Worm (Caenorhabditis elegans) whole organism, dauer: ENCODE measurements around the gene sre-21.

ENCODE experiments used
- unc-62 ChIP-seq: sonication (generic microtip); optimal IDR thresholded peaks from 2 replicates; lab custom pipeline; 2017; ENCODE audit warnings: missing biosample characterization, missing genetic modification reagents, missing genetic modification characterization

The sre-21 gene

DNA sequence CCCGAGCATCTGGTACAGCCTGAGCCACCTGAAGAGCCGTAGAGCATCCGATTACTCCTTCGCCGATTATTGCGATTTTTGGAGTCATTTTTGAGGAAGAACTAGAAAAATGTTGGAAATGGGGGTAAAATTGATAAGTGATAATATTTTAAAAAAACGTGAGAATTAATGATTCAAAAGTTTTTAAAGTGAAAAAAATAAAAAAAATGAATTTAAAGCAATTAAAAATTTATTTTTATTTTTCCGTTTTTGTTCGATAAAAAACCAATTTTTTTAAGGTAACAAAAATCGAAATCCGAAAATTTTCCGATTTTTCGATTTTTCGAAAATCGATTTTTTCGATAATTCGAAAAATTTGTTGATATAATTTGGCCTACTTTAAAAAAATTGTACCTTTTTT lies 4.1 kb upstream of the sre-21 start, which contains the start of gene ddo-1:
ddo-1 (minus strand) TSS at position 101 of the 400 bp plus-strand sequence.
- no peak for TF ChIP-seq unc-62

DNA sequence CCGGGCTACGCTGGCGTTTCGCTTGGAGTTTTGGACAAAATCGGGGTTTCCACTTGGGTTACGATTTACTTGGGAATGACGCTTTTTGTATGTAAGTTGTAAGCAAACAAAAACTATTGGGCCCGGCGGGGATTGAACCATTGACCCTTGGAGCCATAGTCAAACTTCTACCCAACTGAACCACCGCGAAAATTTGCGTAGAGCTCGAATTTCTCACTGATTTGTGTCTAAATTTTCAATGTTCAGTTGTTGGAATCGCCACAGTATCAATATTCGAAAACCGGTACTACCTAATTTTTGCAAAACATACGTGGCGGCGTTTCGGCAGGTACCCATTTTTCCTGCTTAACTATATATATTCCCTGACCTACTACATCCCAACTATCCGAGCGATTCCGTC lies 5.2 kb downstream of the sre-21 start:
- TF ChIP-seq unc-62 = no peak

DNA sequence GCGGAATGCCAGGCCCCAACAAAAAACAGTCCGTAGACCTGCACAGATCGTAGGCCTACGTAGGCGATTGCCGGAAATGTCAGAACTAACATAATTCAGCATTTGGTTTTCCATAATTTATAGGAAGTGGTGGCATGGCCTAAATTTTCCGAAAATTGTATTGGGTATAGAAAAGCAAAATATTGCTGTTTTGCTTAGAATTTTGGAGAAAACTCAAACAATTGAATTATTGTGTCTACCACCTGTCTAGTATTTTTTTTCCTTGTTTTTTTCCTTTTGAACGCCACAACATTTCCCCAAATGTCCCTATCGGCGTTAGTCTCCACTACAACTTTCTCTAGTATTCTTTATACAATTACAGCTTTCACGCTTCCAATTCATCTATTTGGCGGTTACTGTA lies 5.8 kb downstream of the sre-21 start, which contains the start of gene srh-284:
srh-284 (plus strand) TSS at position 301 of the 400 bp plus-strand sequence.
- no peak for TF ChIP-seq unc-62

DNA sequence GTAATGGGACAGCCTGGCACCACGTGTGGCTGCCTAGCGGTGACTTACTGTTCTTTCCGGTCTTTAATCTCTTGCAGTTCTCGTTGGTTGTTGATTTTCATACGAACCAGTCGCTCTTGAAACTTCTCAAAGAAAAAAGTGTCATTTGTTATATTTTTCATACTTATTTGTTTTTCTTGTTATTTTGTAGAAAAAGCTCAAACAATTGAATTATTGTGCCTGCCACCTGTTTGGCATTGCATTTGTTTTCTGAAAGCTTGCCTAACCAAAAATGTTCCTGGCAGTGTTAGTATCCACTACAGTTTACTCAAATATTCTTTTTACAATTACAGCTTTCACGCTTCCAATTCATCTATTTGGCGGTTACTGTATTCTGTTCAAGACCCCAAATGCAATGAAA lies 7.9 kb downstream of the sre-21 start, which contains the start of the genes C47A10.16 and srh-283:
C47A10.16 (minus strand) TSS at position 101 of the 400 bp plus-strand sequence.
srh-283 (plus strand) TSS at position 272 of the 400 bp plus-strand sequence.
- TF ChIP-seq unc-62 = no peak

DNA sequence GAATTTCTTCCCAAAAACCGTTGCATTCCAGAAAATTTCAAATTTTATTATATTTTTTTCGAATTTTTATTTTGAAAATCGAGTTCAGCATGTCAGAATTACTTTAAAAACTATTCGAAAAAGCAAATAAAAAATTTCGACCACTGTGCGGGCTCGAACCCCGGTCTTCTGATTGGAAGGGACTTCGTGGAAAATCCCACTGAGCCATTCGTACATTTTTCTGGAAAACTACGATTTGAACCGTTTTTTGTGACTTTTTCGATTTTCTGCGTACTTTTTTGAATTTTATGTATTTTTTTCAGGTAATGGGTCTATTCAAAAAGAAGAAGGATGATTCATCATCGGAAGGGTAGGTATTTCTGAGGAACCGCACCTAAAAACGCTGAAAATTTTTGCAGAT lies 17.4 kb downstream of the sre-21 start, which contains the start of gene pgp-9:
pgp-9 (plus strand) TSS at position 301 of the 400 bp plus-strand sequence.
- no peak for TF ChIP-seq unc-62

DNA sequence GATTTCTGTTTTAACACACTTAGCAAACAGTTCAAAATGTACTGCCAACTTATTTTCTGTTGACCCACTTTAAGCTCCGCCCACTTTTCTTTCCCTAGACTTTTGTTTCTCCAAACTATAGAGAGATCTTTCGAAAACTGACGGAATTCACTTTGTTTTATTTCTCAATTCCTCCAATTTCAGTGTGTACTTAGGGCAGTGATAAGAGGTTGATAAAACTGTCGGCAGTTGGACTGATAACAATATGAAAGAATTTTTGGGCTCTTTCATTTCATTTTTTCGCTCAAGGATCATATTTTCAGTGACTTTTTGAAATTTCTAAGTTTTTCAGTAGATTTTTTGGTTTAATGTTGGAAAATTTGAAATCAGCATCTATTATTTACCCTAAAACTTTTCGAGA lies 18.0 kb downstream of the sre-21 start:
- TF ChIP-seq unc-62 = no peak

DNA sequence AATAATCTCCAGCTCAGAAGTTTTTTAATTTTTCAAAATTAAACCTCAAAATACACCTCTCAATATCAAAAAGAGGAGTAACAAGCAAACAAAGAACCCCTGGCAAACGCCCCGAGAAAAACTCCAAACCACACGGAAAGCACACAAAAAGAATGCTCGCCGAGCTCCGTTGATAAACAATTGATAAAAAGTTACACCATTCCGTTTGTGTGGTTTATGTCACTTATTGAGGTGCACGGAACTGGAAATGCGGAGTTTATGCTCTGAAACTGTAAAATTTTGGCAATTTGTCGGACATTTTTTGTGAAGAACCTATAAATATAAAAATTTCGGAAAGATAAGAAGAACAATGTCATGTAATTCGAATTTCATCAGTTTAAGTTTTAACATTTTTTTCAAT lies 20.7 kb downstream of the sre-21 start:
- TF ChIP-seq unc-62 = no peak

DNA sequence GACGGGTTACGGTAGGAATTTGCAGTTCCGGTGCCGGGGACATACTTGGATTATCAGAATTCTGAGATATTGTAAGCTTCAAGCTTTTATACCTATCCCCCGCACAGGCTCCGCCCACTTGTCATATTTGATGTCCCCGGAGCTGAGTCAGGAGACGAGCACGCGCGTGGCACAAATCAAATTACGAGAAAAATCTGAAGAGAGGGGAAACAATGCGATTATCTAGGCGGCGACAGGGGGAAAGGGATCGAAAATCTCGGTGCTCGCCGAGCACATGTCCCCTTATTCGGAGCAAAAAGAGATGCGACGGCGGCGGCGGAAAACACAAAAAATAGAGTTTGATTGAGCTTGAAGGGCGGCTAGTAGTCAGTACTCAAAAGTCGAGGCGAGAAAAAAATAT lies 23.8 kb downstream of the sre-21 start, which contains the start of gene R12G8.1:
R12G8.1 (minus strand) TSS at position 63 of the 400 bp plus-strand sequence.
- TF ChIP-seq unc-62 = no peak

DNA sequence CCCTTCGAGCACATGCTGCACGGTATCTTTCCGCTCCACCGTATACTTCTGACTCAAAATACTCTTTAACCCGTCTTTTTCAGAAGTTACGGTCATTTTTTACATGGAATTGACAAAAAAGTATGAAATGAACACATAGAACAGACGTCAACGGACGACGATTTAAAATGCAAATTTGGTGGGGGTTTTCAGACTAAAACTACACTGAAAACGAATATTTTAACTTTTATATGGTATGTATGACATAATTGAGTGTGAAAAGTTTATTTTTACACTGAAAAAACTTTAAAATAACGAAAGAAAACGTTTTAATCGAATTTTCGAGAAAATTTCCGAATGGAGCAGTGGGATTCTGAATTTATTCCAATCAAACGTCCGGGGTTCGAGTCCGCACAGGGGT lies 26.0 kb downstream of the sre-21 start, which contains the start of gene twk-36:
twk-36 (minus strand) TSS at position 101 of the 400 bp plus-strand sequence.
- TF ChIP-seq unc-62 = no peak

DNA sequence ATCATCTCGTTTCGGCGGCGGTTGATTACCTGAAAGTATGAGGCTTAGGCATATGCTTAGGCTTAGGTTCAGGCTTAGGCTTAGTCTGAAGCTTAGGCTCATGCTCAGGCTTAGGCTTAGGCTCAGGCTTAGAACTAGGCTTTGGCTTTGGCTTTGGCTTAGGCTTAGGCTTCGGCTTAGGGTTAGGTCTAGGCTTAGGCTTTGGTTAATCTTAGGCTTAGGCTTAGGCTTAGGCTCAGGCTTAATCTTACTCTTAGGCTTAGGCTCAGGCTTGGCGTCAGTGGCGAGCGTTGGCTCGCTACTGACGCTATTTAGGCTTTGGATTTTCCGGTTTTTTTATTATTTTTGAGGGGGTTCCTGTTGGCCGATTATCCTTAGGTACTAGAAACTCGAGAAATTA lies 29.2 kb downstream of the sre-21 start:
- no peak for TF ChIP-seq unc-62

DNA sequence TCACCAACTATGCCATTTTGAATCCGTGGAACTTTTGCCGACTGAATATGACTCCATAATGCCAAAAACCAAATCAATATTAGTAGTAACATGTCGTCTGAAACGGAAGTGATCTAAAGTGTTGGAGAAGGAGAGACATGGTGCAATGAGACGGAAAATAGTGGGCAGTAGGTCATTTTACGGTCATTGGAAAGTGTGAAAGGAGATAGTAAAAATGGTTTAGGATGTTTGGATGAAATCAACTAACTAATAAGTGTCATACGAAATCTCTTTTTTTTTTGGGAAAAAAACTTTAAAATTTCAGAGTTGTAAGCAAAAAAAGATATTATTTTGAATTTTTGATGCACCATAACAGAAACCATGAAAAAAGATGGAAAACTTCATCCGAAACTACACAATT lies 33.2 kb downstream of the sre-21 start, which contains the start of gene cutl-4:
cutl-4 (minus strand) TSS at position 101 of the 400 bp plus-strand sequence.
- no peak for TF ChIP-seq unc-62

DNA sequence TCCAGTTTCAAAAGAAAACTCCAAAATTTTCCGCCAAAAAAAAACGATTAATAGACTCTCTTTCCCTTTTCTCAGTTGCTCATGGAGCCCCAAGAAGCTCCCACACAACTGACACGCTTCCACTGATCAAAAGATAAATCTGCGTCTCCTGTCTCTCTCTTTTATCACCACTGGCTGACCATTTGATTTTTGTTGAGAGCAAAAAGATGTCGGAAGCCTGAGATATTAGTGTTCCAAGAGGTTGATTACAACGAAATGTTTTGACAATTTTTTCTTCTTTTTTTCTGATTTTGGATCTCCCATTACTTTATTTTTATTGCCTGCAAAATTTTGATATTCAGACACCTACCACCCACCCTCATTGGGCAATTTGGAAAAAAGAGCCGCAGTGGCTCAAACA lies 40.5 kb downstream of the sre-21 start, which contains the start of gene twk-42:
twk-42 (minus strand) TSS at position 101 of the 400 bp plus-strand sequence.
- no peak for TF ChIP-seq unc-62

DNA sequence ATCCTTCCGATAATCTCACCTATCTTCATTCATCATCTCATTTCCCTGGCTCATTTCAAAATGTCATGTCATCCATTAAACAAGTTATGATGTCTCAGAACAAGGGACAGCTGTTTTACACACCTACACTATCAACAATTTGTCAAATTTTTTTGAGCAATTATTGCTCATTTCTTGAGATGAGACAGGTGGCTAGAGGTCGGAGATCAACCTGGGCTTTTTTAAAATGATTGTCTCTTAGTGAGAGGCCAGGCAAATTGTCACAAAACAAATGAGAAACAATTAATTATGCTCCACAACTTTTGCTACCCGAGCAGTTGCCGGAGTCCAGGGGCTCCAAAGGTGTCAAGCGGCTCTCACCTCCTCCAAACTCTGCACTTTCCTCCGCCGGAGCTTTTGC lies 44.3 kb downstream of the sre-21 start:
- TF ChIP-seq unc-62 = no peak

DNA sequence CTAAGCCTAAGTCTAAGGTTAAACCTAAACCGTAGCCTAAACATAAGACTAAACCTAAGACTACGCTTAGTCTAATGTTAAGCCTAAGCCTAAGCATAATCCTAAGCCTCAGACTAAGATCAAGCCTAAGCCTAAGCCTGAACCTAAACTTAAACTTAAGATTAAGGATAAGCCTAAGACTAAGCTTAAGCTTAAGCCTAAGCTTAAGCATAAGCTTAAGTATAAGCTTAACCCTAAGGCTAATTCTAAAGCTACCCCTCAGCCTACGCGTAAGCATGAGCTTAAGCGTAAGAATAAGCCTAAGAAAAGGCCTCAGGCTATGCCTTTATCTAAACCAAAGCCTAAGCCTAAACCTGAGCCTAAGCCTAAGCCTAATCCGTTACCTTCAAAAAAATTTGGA lies 44.7 kb downstream of the sre-21 start:
- no peak for TF ChIP-seq unc-62

DNA sequence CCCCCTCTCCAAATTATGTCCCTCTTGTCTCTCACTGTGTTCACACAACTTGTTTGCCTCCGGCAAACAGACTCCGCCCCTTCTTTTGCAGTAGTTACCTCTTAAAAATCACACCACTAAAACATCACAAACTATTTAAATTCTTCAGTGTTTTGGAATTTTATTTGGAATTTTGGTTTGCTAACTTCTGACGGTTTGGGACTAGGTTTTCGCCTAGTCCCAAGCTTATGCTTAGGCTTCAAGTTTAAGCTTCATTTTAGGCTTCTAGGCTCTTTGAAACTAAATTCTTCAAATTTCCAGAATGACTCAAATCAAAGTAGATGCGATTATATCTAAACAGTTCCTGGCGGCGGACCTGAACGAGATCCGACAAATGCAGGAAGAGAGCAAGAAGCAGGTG lies 48.3 kb downstream of the sre-21 start, which contains the start of gene fat-5:
fat-5 (plus strand) TSS at position 301 of the 400 bp plus-strand sequence.
- TF ChIP-seq unc-62 = no peak

DNA sequence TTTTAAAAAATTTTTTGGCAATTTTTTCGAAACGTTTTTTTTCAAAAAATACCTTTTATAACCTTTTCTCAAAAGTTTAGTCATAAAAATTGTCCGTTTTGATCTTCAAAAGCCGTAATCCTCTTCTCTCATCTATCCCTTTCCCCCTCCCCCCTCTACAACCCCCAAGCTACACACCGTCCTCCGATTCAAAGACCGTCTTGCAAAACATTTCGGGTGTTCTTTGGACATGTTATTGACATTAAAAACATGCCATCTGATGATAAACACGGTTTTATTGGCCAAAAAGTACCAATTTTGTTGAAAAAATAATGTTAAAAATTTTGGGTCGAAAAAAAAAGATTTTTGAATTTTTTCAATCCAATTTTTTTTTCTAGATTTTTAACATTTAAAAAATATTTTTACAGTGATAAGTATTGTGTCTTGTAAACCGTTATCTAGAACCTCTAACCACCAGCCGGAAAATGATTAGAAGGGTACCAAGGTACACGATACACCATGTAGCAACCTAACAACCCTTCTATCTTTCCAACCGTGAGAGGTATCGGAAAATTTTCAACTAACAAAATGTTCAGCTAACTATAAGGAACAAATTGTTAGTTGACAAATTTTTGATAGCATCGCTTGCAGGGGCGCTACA lies 49.7 kb downstream of the sre-21 start:
- TF ChIP-seq unc-62 = no peak

DNA sequence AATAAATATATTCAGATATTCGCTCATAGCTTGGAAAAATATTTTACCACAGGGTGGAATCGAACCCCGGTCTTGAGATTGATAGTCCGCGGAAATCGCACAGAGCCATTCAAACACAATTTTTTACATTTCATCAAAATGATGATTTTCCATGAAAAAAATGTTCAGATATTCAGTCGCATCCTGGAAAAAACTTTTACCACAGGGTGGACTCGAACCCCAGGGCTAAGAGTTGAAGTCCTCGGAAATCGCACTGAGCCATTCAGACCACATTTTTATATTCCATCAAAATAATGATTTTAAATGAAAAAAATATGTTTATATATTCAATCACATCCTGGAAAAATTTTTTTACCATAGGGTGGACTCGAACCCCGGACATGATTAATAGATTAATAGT lies 50.5 kb downstream of the sre-21 start:
- TF ChIP-seq unc-62 = no peak

DNA sequence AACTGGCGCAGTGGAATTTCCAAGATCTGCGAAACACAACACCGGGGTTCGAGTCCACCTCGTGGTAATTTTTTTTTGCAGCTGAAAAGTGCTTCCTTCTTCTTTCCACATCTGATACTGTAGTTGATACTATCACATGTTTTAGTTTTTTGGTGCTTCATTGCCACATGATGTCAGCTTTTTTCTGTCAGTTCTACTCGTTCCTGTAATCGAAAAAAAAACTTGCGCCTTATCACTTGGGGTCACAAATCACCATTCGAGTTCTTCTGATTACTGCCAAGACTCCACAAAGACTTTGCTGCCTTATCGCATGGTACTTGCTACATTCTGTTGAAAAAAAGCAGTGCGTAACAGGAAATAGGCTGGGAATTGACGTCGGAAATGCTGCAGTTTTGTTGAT lies 51.3 kb downstream of the sre-21 start:
- TF ChIP-seq unc-62 = no peak
